Worm (Caenorhabditis elegans): ENCODE measurements around the gene D1086.3.

DNA sequence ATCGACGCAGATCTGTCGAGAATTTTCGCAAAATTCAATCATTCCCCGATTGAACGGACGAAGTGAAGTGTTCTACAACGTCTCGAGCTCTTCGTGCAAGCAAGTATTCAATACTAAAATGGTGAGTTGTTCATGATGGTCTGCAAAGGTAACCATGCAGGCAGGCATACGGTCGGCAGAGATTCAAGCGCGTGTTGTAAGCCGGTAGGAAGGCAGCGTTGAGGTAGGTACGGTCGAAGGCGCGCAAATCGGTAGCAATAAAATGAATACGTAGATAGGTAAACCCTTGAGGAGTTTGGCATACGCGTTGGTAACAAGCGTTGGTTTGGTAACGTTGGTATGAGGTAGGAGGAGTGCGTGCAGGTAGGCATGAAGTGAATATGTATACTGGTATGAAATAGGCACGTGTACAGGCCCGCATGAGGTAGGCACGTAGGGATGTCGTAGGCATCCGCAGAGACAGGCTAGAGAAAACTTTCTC lies 24.7 kb upstream of the D1086.3 start, which contains the start of gene D1086.17:
- TF ChIP-seq W03F9.2 (tag; optimal IDR thresholded peaks at IDR 0.05) (no peak), dao-5 (tag; optimal IDR thresholded peaks at IDR 0.05) (no peak), him-1 (tag; optimal IDR thresholded peaks at IDR 0.05) (no peak)
